Worm (Caenorhabditis elegans) whole organism, mixed stage, embryonic: ENCODE results near the gene ztf-25.

Experiments used
- ces-1 ChIP-seq: fragments of 150-350 bp; optimal IDR thresholded peaks from 2 replicates; lab custom pipeline; 2014; ENCODE audit warnings: missing biosample characterization, missing genetic modification reagents, missing genetic modification characterization
- drap-1 ChIP-seq: fragments of 200-800 bp; sonication (Bioruptor generic); optimal IDR thresholded peaks from 3 replicates; lab custom pipeline; 2018; ENCODE audit warnings: mild to moderate bottlenecking, missing genetic modification characterization, missing compliant biosample characterization
- elt-3 ChIP-seq: fragments of 150-350 bp; optimal IDR thresholded peaks from 2 replicates; lab custom pipeline; 2014; ENCODE audit warnings: missing biosample characterization, missing genetic modification characterization
- lsy-2 ChIP-seq: fragments of 150-350 bp; optimal IDR thresholded peaks from 2 replicates; lab custom pipeline; 2014; ENCODE audit warnings: missing biosample characterization, missing genetic modification characterization
- nhr-237 ChIP-seq: fragments of 150-350 bp; optimal IDR thresholded peaks from 2 replicates; lab custom pipeline; 2014; ENCODE audit warnings: missing biosample characterization, missing genetic modification characterization
- nhr-28 ChIP-seq: fragments of 150-350 bp; optimal IDR thresholded peaks from 2 replicates; lab custom pipeline; 2014; ENCODE audit warnings: missing biosample characterization, missing genetic modification characterization
- pha-4 ChIP-seq: fragments of 150-350 bp; optimal IDR thresholded peaks from 2 replicates; lab custom pipeline; 2018; ENCODE audit warnings: missing biosample characterization, missing genetic modification reagents, missing genetic modification characterization
- sem-2 ChIP-seq: fragments of 200-800 bp; sonication (Bioruptor generic); optimal IDR thresholded peaks from 2 replicates; lab custom pipeline; 2018; ENCODE audit warnings: mild to moderate bottlenecking, missing genetic modification characterization, missing compliant biosample characterization
- snpc-4 ChIP-seq: fragments of 150-350 bp; optimal IDR thresholded peaks from 2 replicates; lab custom pipeline; 2014; ENCODE audit warnings: missing biosample characterization, missing genetic modification characterization
- unc-39 ChIP-seq: fragments of 150-350 bp; optimal IDR thresholded peaks from 2 replicates; lab custom pipeline; 2014; ENCODE audit warnings: missing biosample characterization, missing genetic modification characterization
- unc-62 ChIP-seq: fragments of 150-350 bp; optimal IDR thresholded peaks from 2 replicates; lab custom pipeline; 2014; ENCODE audit warnings: missing biosample characterization, missing genetic modification reagents, missing genetic modification characterization

DNA sequence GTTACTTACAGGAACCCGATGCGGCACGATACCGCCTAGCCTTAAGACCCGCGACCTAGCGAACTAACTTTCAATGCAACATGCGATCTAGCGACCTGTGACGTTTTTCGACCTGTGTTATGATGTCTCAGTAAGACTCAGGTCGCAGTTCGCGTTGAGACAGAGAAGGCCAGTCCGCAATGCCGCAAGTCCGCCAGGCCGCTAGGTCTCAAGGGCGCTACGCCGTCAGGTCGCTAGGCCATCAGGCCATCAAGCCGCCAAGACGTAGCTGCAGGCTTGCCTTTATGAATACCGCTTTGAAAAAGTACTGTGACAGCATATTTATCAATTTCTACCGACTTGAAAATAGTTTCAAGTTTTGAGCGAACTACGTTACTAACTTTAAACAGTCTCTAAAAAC is 5.9 kb upstream of the ztf-25 start:
- TF ChIP-seq sem-2 (GFP tag; lab: Kevin White, UChicago), result no peak
- TF ChIP-seq nhr-28 (tag; lab: Kevin White, UChicago), result no peak
- no peak for TF ChIP-seq snpc-4 (tag; lab: Kevin White, UChicago)
- TF ChIP-seq ces-1 (GFP tag; lab: Kevin White, UChicago), result no peak
- TF ChIP-seq pha-4, result no peak
- no peak for TF ChIP-seq drap-1 (GFP tag; lab: Kevin White, UChicago)
- no peak for TF ChIP-seq unc-39 (tag; lab: Kevin White, UChicago)
- no peak for TF ChIP-seq unc-62 (GFP tag; lab: Kevin White, UChicago)
- no peak for TF ChIP-seq elt-3 (tag; lab: Kevin White, UChicago)
- TF ChIP-seq nhr-237 (tag; lab: Kevin White, UChicago), result no peak
- TF ChIP-seq lsy-2 (tag; lab: Kevin White, UChicago), result no peak
